Fruit fly (Drosophila melanogaster): Measurements from ENCODE around the gene Ptp10D.

DNA sequence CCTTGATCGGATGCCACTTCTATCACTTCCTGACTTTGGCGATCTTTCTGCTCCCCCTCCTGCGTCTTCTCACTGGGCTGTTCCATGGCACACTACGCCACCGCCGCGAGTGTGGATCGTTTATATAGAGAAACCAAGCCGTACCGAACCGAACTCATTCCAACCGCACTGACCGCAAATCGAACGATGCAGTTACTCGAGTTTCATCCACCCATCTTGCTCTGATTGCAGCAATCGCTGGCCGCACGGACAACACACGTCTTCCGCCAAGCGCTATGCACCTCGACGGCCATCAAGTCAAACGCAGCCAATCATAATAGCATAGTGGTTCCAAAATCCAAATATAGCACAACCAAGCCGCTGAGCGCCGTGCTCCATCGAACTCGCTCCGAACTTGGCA, 37.7 kb upstream of the Ptp10D start, which contains the start of gene pkm:
- TF ChIP-seq psq (optimal IDR thresholded peaks at IDR 0.05), result no peak
- no peak for TF ChIP-seq CG8478 (optimal IDR thresholded peaks at IDR 0.05)
- no peak for TF ChIP-seq usp (GFP tag; optimal IDR thresholded peaks at IDR 0.05)
